Fruit fly (Drosophila melanogaster): Measurements from ENCODE around the gene mas.

Gene mas

DNA sequence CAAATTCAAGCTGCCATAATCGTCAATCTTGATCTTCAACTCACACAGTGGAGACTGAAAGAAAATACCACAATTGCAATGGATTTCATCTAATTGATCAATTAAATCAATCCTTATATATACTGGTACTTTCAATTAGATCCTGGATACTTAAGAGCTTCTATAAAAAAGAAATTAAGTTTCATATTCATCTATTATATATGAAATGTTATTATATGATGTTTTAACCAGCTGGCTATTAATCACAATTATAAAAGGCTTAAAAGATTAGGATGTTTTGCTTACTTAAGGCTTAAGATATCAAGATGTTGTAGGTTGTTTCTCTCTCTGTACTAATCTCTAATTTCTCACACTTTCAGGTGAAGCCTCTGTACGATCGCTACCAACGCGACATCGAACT lies 37.6 kb upstream of the mas start:
- TF ChIP-seq pan (optimal IDR thresholded peaks at IDR 0.05) (no peak), Vsx2 (GFP tag; optimal IDR thresholded peaks at IDR 0.05; ENCODE audit: partially characterized antibody) (no peak), usp (GFP tag; optimal IDR thresholded peaks at IDR 0.05) (no peak), CG32264 (GFP tag; optimal IDR thresholded peaks at IDR 0.05) (no peak), sv (GFP tag; optimal IDR thresholded peaks at IDR 0.05) (no peak), psq (GFP tag; optimal IDR thresholded peaks at IDR 0.05) (no peak), Hnf4 (GFP tag; optimal IDR thresholded peaks at IDR 0.05) (no peak), woc (GFP tag; optimal IDR thresholded peaks at IDR 0.05) (no peak), Jra (GFP tag; optimal IDR thresholded peaks at IDR 0.05) (no peak), N (GFP tag; optimal IDR thresholded peaks at IDR 0.05) (no peak), jim (GFP tag; optimal IDR thresholded peaks at IDR 0.05) (no peak), foxo (GFP tag; optimal IDR thresholded peaks at IDR 0.05) (no peak)

DNA sequence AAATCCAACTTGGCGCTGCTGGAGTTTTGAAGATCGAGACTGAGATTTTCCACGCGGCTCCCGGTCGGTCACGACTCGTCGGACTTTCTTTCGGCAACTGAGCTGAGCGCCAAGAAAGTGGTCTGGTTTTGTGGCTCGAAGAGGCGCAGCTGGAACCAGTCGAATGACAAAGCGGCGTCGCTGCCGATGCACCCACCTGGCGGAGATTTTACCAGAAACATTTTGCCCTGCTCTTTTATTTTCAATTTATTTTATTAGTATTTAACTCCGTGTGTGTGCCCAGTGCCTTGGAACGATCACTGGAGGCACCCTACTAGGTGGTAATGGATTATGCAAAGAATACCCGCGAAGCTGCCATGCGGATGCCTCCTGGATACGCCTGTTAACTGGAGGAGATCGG lies 37.0 kb upstream of the mas start, which contains the start of gene CG15005:
Gene CG15005, minus strand, starts transcription at position 101 of the 400 bp plus-strand sequence.
- no peak for TF ChIP-seq N (GFP tag; optimal IDR thresholded peaks at IDR 0.05)
- TF ChIP-seq Myc (optimal IDR thresholded peaks at IDR 0.05) = no peak
- no peak for TF ChIP-seq ey (GFP tag; optimal IDR thresholded peaks at IDR 0.05)
- no peak for TF ChIP-seq dmrt93B (GFP tag; optimal IDR thresholded peaks at IDR 0.05)
- no peak for TF ChIP-seq CrebA (GFP tag; optimal IDR thresholded peaks at IDR 0.05; ENCODE audit: borderline replicate concordance)
- TF ChIP-seq tai (GFP tag; optimal IDR thresholded peaks at IDR 0.05) = no peak
- no peak for TF ChIP-seq sage (GFP tag; optimal IDR thresholded peaks at IDR 0.05)
- no peak for TF ChIP-seq psq (GFP tag; optimal IDR thresholded peaks at IDR 0.05)
- no peak for TF ChIP-seq sv (GFP tag; optimal IDR thresholded peaks at IDR 0.05)
- TF ChIP-seq Dfd (GFP tag; optimal IDR thresholded peaks at IDR 0.05) = no peak
- TF ChIP-seq Mio (GFP tag; optimal IDR thresholded peaks at IDR 0.05) = no peak
- TF ChIP-seq Jra (GFP tag; optimal IDR thresholded peaks at IDR 0.05) = no peak
- no peak for TF ChIP-seq foxo (GFP tag; optimal IDR thresholded peaks at IDR 0.05)
- no peak for TF ChIP-seq jim (GFP tag; optimal IDR thresholded peaks at IDR 0.05)
- no peak for TF ChIP-seq dsf (GFP tag; optimal IDR thresholded peaks at IDR 0.05; ENCODE audit: borderline replicate concordance)
- TF ChIP-seq rgr (GFP tag; optimal IDR thresholded peaks at IDR 0.05) = no peak
- no peak for TF ChIP-seq GATAd (GFP tag; optimal IDR thresholded peaks at IDR 0.05)
- TF ChIP-seq woc (GFP tag; optimal IDR thresholded peaks at IDR 0.05) = no peak
- TF ChIP-seq Rel (GFP tag; optimal IDR thresholded peaks at IDR 0.05) = no peak
- TF ChIP-seq Rel (tag; optimal IDR thresholded peaks at IDR 0.05) = no peak

DNA sequence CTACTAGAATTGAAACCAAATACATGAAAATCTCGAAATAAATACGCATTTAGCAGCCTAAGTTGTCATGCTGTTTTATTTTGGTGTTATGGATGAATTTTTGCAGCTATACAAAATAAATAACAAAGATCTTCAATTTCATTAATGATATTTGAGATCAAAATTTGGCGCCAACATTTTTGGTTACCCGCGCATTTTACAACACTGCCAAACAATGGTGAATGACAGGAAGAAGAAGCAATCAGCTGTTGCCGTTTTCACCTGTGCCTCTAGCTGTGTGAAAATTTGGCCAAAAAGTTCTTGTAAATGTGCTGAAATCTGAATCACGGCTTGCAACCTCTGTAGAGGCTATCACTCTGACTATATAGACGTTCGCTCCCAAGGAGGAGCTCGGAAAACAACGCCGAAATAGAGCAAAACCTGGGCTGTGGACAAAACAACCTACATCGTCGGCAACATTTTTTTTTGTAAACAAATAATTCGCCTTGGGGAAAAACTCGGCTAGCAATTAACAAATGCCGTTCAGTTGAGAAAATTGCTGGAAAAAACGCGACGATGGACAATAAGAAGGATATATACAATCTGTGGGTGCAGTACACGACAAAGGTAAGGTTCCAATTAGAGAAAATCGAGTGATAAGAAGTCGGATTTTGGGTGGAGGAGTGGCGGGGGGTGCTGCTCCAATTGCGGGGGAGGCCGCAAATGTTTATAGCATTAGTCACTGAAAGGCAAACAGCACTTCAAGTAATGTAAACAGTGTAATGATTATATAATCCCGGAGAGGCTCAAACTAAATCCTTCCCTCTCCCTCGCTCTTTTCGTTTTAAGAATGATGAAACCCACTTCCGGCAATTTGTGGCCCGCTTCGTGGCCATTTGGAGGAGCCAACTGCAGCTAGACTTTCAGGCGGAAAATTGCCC lies 26.7 kb upstream of the mas start, which contains the start of gene CG43367:
Gene CG43367, plus strand, starts transcription at position 264 of the 920 bp plus-strand sequence.
- TF ChIP-seq usp (GFP tag; optimal IDR thresholded peaks at IDR 0.05) (no peak), rgr (GFP tag; optimal IDR thresholded peaks at IDR 0.05) (no peak), Rel (GFP tag; optimal IDR thresholded peaks at IDR 0.05) (no peak), Rel (tag; optimal IDR thresholded peaks at IDR 0.05) (peak; percentile 57), foxo (GFP tag; optimal IDR thresholded peaks at IDR 0.05) (peak in 1 of 2 experiments; percentile 16)

dm6 chr3L:4187930-4188523 lies 20.8 kb upstream of the mas start, which contains the start of the genes Teh2 and tipE:
TSS of gene Teh2 (minus strand) at chr3L:4188023.
TSS of gene tipE (plus strand) at chr3L:4188499.
- TF ChIP-seq Myc (optimal IDR thresholded peaks at IDR 0.05) (peak; percentile 64), Dfd (GFP tag; optimal IDR thresholded peaks at IDR 0.05) (no peak), woc (GFP tag; optimal IDR thresholded peaks at IDR 0.05) (peak; percentile 9)

dm6 chr3L:4186659-4187058 lies 19.4 kb upstream of the mas start, which contains the start of gene VhaM9.7-c:
TSS of gene VhaM9.7-c (minus strand) at chr3L:4186865.
- TF ChIP-seq lola (GFP tag; optimal IDR thresholded peaks at IDR 0.05) = no peak
- TF ChIP-seq OdsH (GFP tag; optimal IDR thresholded peaks at IDR 0.05) = peak; percentile 39
- TF ChIP-seq rgr (GFP tag; optimal IDR thresholded peaks at IDR 0.05) = peak; percentile 70
- peak; percentile 2 for TF ChIP-seq GATAd (GFP tag; optimal IDR thresholded peaks at IDR 0.05)
- peak; percentile 24 for TF ChIP-seq psq (GFP tag; optimal IDR thresholded peaks at IDR 0.05)
- TF ChIP-seq br (GFP tag; optimal IDR thresholded peaks at IDR 0.05) = peak; percentile 4
- TF ChIP-seq tai (GFP tag; optimal IDR thresholded peaks at IDR 0.05) = no peak
- peak; percentile 59 for TF ChIP-seq Jra (GFP tag; optimal IDR thresholded peaks at IDR 0.05)
- peak; percentile 62 for TF ChIP-seq h (GFP tag; optimal IDR thresholded peaks at IDR 0.05)
- TF ChIP-seq fru (GFP tag; optimal IDR thresholded peaks at IDR 0.05) = peak; percentile 44
- TF ChIP-seq Hr83 (GFP tag; optimal IDR thresholded peaks at IDR 0.05; ENCODE audit: poor library complexity, severe bottlenecking) = peak; percentile 75
- peak; percentile 22 for TF ChIP-seq ey (GFP tag; optimal IDR thresholded peaks at IDR 0.05)
- peak; percentile 27 for TF ChIP-seq HLH106 (tag; optimal IDR thresholded peaks at IDR 0.05)
- TF ChIP-seq foxo (GFP tag; optimal IDR thresholded peaks at IDR 0.05) = peak in 1 of 2 experiments; percentile 62
- peak; percentile 34 for TF ChIP-seq sv (GFP tag; optimal IDR thresholded peaks at IDR 0.05)
- TF ChIP-seq dsf (GFP tag; optimal IDR thresholded peaks at IDR 0.05; ENCODE audit: borderline replicate concordance) = peak; percentile 17
- no peak for TF ChIP-seq N (GFP tag; optimal IDR thresholded peaks at IDR 0.05)
- TF ChIP-seq CG9705 (GFP tag; optimal IDR thresholded peaks at IDR 0.05) = peak; percentile 18
- no peak for TF ChIP-seq Mio (GFP tag; optimal IDR thresholded peaks at IDR 0.05)
- no peak for TF ChIP-seq Dfd (GFP tag; optimal IDR thresholded peaks at IDR 0.05)

Data from whole organism, wandering third instar larva.